Worm (Caenorhabditis elegans) whole organism, L2 larva: ENCODE measurements around the gene cyp-33C11.

ENCODE experiments used
- dmd-4 ChIP-seq: sonication (generic microtip); optimal IDR thresholded peaks from 2 replicates; lab custom pipeline; 2017; ENCODE audit warnings: missing biosample characterization, missing genetic modification characterization
- fos-1 ChIP-seq: fragments of 150-350 bp; optimal IDR thresholded peaks from 2 replicates; lab custom pipeline; 2014; ENCODE audit warnings: missing biosample characterization, missing genetic modification characterization
- nhr-10 ChIP-seq: sonication (generic microtip); optimal IDR thresholded peaks from 2 replicates; lab custom pipeline; 2017; ENCODE audit warnings: missing biosample characterization, missing genetic modification characterization
- nhr-21 ChIP-seq: fragments of 150-350 bp; optimal IDR thresholded peaks from 2 replicates; lab custom pipeline; 2014; ENCODE audit warnings: missing biosample characterization, missing genetic modification characterization
- snpc-4 ChIP-seq: fragments of 150-350 bp; optimal IDR thresholded peaks from 2 replicates; lab custom pipeline; 2014; ENCODE audit warnings: missing biosample characterization, missing genetic modification characterization

ce11 chrV:728822-729493, 16.2 kb upstream of the cyp-33C11 start:
- TF ChIP-seq nhr-21 (tag; lab: Kevin White, UChicago) (peak; percentile 82), dmd-4 (no peak), fos-1 (tag; lab: Kevin White, UChicago) (no peak), nhr-10 (tag; lab: Kevin White, UChicago) (no peak), snpc-4 (tag; lab: Kevin White, UChicago) (no peak)
